Fruit fly (Drosophila melanogaster) whole organism, embryonic: ENCODE results near the gene cup.
A peak's percentile ranks its signal among the peaks of the same experiment; 100 is the strongest.

Source experiments
- B-H1 ChIP-seq: fragments of 200-800 bp; sonication (Bioruptor generic); IDR thresholded peaks from 3 replicates; pipeline ENCODE4 v1.3.6; 2022; ENCODE audit warnings: missing biosample characterization, missing genetic modification characterization
- Bgb ChIP-seq: fragments of 200-800 bp; sonication (Bioruptor generic); IDR thresholded peaks from 2 replicates; pipeline ENCODE4 v1.3.6; 2022; ENCODE audit warnings: missing biosample characterization, missing genetic modification characterization; ENCODE audit not compliant: partially characterized antibody
- CG11696 ChIP-seq: fragments of 200-800 bp; sonication (Bioruptor generic); IDR thresholded peaks from 2 replicates; pipeline ENCODE4 v1.3.6; 2022; ENCODE audit warnings: missing biosample characterization, missing genetic modification characterization
- CG12219 ChIP-seq: fragments of 200-800 bp; sonication (Bioruptor generic); optimal IDR thresholded peaks from 3 replicates; lab custom pipeline; 2018; ENCODE audit warnings: missing biosample characterization, mild to moderate bottlenecking, missing genetic modification characterization
- CG12299 ChIP-seq: fragments of 200-800 bp; sonication (Bioruptor generic); optimal IDR thresholded peaks from 2 replicates; lab custom pipeline; 2018; ENCODE audit warnings: missing biosample characterization, mild to moderate bottlenecking, missing genetic modification characterization
- CG15479 ChIP-seq: fragments of 200-800 bp; sonication (Bioruptor generic); optimal IDR thresholded peaks from 3 replicates; lab custom pipeline; 2019; ENCODE audit warnings: missing biosample characterization, mild to moderate bottlenecking, missing genetic modification characterization, moderate library complexity
- CG1603 ChIP-seq: fragments of 200-800 bp; sonication (Bioruptor generic); optimal IDR thresholded peaks from 2 replicates; lab custom pipeline; 2019; ENCODE audit warnings: missing biosample characterization, mild to moderate bottlenecking, missing genetic modification characterization, moderate library complexity
- CG2129 ChIP-seq: fragments of 200-800 bp; sonication (Bioruptor generic); IDR thresholded peaks from 2 replicates; pipeline ENCODE4 v1.3.6; 2022; ENCODE audit warnings: missing biosample characterization, missing genetic modification characterization; ENCODE audit not compliant: partially characterized antibody
- CG2678 ChIP-seq: fragments of 200-800 bp; sonication (Bioruptor generic); optimal IDR thresholded peaks from 3 replicates; lab custom pipeline; 2019; ENCODE audit warnings: missing biosample characterization, mild to moderate bottlenecking, missing genetic modification characterization, moderate library complexity
- CG30403 ChIP-seq: fragments of 200-800 bp; sonication (Bioruptor generic); optimal IDR thresholded peaks from 3 replicates; lab custom pipeline; 2016; ENCODE audit warnings: missing biosample characterization, missing genetic modification characterization
- CG3065 ChIP-seq: fragments of 200-800 bp; sonication (Bioruptor generic); optimal IDR thresholded peaks from 2 replicates; lab custom pipeline; 2016; ENCODE audit warnings: missing biosample characterization, missing genetic modification characterization
- CG31388 ChIP-seq: fragments of 200-800 bp; sonication (Bioruptor generic); optimal IDR thresholded peaks from 2 replicates; lab custom pipeline; 2016; ENCODE audit warnings: missing biosample characterization, missing genetic modification characterization
- CG32772 ChIP-seq: fragments of 200-800 bp; sonication (Bioruptor generic); IDR thresholded peaks from 2 replicates; pipeline ENCODE4 v1.3.6; 2022; ENCODE audit warnings: missing biosample characterization, missing genetic modification characterization
- CG33557 ChIP-seq: fragments of 200-800 bp; sonication (Bioruptor generic); optimal IDR thresholded peaks from 2 replicates; lab custom pipeline; 2019; ENCODE audit warnings: missing biosample characterization, mild to moderate bottlenecking, missing genetic modification characterization, moderate library complexity
- CG3838 ChIP-seq: fragments of 200-800 bp; sonication (Bioruptor generic); optimal IDR thresholded peaks from 3 replicates; lab custom pipeline; 2016; ENCODE audit warnings: missing biosample characterization, missing genetic modification characterization
- CG3847 ChIP-seq: fragments of 200-800 bp; sonication (Bioruptor generic); IDR thresholded peaks from 2 replicates; pipeline ENCODE4 v1.3.6; 2022; ENCODE audit warnings: missing biosample characterization, missing genetic modification characterization
- CG43689 ChIP-seq: fragments of 200-800 bp; sonication (Bioruptor generic); IDR thresholded peaks from 2 replicates; pipeline ENCODE4 v1.3.6; 2022; ENCODE audit warnings: missing biosample characterization, missing genetic modification characterization
- CG4617 ChIP-seq: fragments of 200-800 bp; sonication (Bioruptor generic); optimal IDR thresholded peaks from 3 replicates; lab custom pipeline; 2016; ENCODE audit warnings: missing biosample characterization, missing genetic modification characterization, borderline replicate concordance
- CG7987 ChIP-seq: fragments of 200-800 bp; sonication (Bioruptor generic); optimal IDR thresholded peaks from 2 replicates; lab custom pipeline; 2018; ENCODE audit warnings: missing biosample characterization, mild to moderate bottlenecking, missing genetic modification characterization, moderate library complexity
- CG8089 ChIP-seq: fragments of 200-800 bp; sonication (Bioruptor generic); optimal IDR thresholded peaks from 3 replicates; lab custom pipeline; 2016; ENCODE audit warnings: missing biosample characterization, missing genetic modification characterization
- CG8478 ChIP-seq: fragments of >200 bp; optimal IDR thresholded peaks from 2 replicates; lab custom pipeline; 2018
- CG8944 ChIP-seq: fragments of 200-800 bp; sonication (Bioruptor generic); optimal IDR thresholded peaks from 3 replicates; lab custom pipeline; 2016; ENCODE audit warnings: missing biosample characterization, missing genetic modification characterization
- Chrac-16 ChIP-seq: fragments of 200-800 bp; sonication (Bioruptor generic); optimal IDR thresholded peaks from 3 replicates; lab custom pipeline; 2016; ENCODE audit warnings: missing biosample characterization, missing genetic modification characterization
- Dll ChIP-seq: fragments of 200-800 bp; sonication (Bioruptor generic); IDR thresholded peaks from 4 replicates; pipeline ENCODE4 v1.3.6; 2022; ENCODE audit warnings: missing biosample characterization, missing genetic modification characterization; ENCODE audit not compliant: partially characterized antibody
- Doc3 ChIP-seq: fragments of 200-800 bp; sonication (Bioruptor generic); IDR thresholded peaks from 3 replicates; pipeline ENCODE4 v1.3.6; 2022; ENCODE audit warnings: missing biosample characterization, missing genetic modification characterization; ENCODE audit not compliant: partially characterized antibody
- Gug ChIP-seq: fragments of 200-800 bp; sonication (Bioruptor generic); IDR thresholded peaks from 4 replicates; pipeline ENCODE4 v1.3.6; 2022; ENCODE audit warnings: missing biosample characterization, missing genetic modification characterization
- Hmx ChIP-seq: fragments of 200-800 bp; sonication (Bioruptor generic); optimal IDR thresholded peaks from 2 replicates; lab custom pipeline; 2016; ENCODE audit warnings: missing biosample characterization, missing genetic modification characterization
- Lhr ChIP-seq: fragments of 200-800 bp; sonication (Bioruptor generic); optimal IDR thresholded peaks from 3 replicates; lab custom pipeline; 2017; ENCODE audit warnings: mild to moderate bottlenecking, missing biosample characterization, missing genetic modification reagents, missing genetic modification characterization
- Mes4 ChIP-seq: fragments of 200-800 bp; sonication (Bioruptor generic); optimal IDR thresholded peaks from 2 replicates; lab custom pipeline; 2016; ENCODE audit warnings: missing biosample characterization, missing genetic modification characterization
- Stat92E ChIP-seq, 3 experiments: fragments of >200 bp in 2 of 3; fragments of 200-800 bp in 1 of 3; sonication (Bioruptor generic) in 1 of 3; optimal IDR thresholded peaks; 2 replicates each; lab custom pipeline; 2017 to 2019; ENCODE audit warnings: missing biosample characterization in 3 of 3, missing genetic modification characterization in 3 of 3, mild to moderate bottlenecking in 1 of 3, moderate library complexity in 1 of 3
- bcd ChIP-seq: fragments of 200-800 bp; sonication (Bioruptor generic); optimal IDR thresholded peaks from 2 replicates; lab custom pipeline; 2017; ENCODE audit warnings: missing biosample characterization, mild to moderate bottlenecking, missing genetic modification characterization
- corto ChIP-seq: fragments of 200-800 bp; sonication (Bioruptor generic); optimal IDR thresholded peaks from 2 replicates; lab custom pipeline; 2016; ENCODE audit warnings: missing biosample characterization, mild to moderate bottlenecking, missing genetic modification characterization, moderate library complexity
- dan ChIP-seq: fragments of 200-800 bp; sonication (Bioruptor generic); IDR thresholded peaks from 2 replicates; pipeline ENCODE4 v1.3.6; 2022; ENCODE audit warnings: missing biosample characterization, missing genetic modification characterization
- danr ChIP-seq: fragments of 200-800 bp; sonication (Bioruptor generic); IDR thresholded peaks from 2 replicates; pipeline ENCODE4 v1.3.6; 2022; ENCODE audit warnings: missing biosample characterization, missing genetic modification characterization
- fd96Cb ChIP-seq: fragments of 200-800 bp; sonication (Bioruptor generic); optimal IDR thresholded peaks from 2 replicates; lab custom pipeline; 2018; ENCODE audit warnings: missing biosample characterization, mild to moderate bottlenecking, missing genetic modification characterization, moderate library complexity
- fu2 ChIP-seq: fragments of 200-800 bp; sonication (Bioruptor generic); optimal IDR thresholded peaks from 2 replicates; lab custom pipeline; 2016; ENCODE audit warnings: missing biosample characterization, missing genetic modification characterization
- gcm ChIP-seq: fragments of 200-800 bp; sonication (Bioruptor generic); optimal IDR thresholded peaks from 2 replicates; lab custom pipeline; 2019; ENCODE audit warnings: missing biosample characterization, mild to moderate bottlenecking, missing genetic modification characterization, moderate library complexity
- ind ChIP-seq: fragments of 200-800 bp; sonication (Bioruptor generic); optimal IDR thresholded peaks from 3 replicates; lab custom pipeline; 2016; ENCODE audit warnings: missing biosample characterization, missing genetic modification characterization
- lilli ChIP-seq: fragments of 200-800 bp; sonication (Bioruptor generic); optimal IDR thresholded peaks from 3 replicates; lab custom pipeline; 2016; ENCODE audit warnings: missing biosample characterization, missing genetic modification characterization
- lola ChIP-seq, 3 experiments: fragments of >200 bp in 2 of 3; fragments of 200-800 bp in 1 of 3; sonication (Bioruptor generic) in 1 of 3; optimal IDR thresholded peaks; 2 replicates each; lab custom pipeline; 2017 to 2019; ENCODE audit warnings: missing biosample characterization in 3 of 3, missing genetic modification characterization in 3 of 3, mild to moderate bottlenecking in 1 of 3, moderate library complexity in 1 of 3
- pho ChIP-seq: fragments of 200-800 bp; sonication (Bioruptor generic); optimal IDR thresholded peaks from 2 replicates; lab custom pipeline; 2016; ENCODE audit warnings: missing biosample characterization, missing genetic modification characterization
- prd ChIP-seq, 3 experiments: fragments of >200 bp in 2 of 3; fragments of 200-800 bp in 1 of 3; sonication (Bioruptor generic) in 1 of 3; optimal IDR thresholded peaks in 2 of 3; IDR thresholded peaks in 1 of 3; 2 replicates in 2 of 3; 3 replicates in 1 of 3; pipeline versions ENCODE4 v1.3.6 to Lab custom; 2017 to 2022; ENCODE audit warnings: missing biosample characterization in 1 of 3, missing genetic modification characterization in 1 of 3
- pzg ChIP-seq: fragments of 200-800 bp; sonication (Bioruptor generic); optimal IDR thresholded peaks from 3 replicates; lab custom pipeline; 2018; ENCODE audit warnings: missing biosample characterization, mild to moderate bottlenecking, missing genetic modification characterization, moderate library complexity
- seq ChIP-seq: fragments of 200-800 bp; sonication (Bioruptor generic); IDR thresholded peaks from 2 replicates; pipeline ENCODE4 v1.3.6; 2022; ENCODE audit warnings: missing biosample characterization, missing genetic modification characterization
- twi ChIP-seq: fragments of 200-800 bp; optimal IDR thresholded peaks from 2 replicates; lab custom pipeline; 2019; ENCODE audit warnings: missing biosample characterization, mild to moderate bottlenecking, missing genetic modification characterization, moderate library complexity
- yki ChIP-seq: fragments of >200 bp; optimal IDR thresholded peaks from 3 replicates; lab custom pipeline; 2018
- zen2 ChIP-seq: fragments of 200-800 bp; sonication (Bioruptor generic); IDR thresholded peaks from 3 replicates; pipeline ENCODE4 v1.3.6; 2022; ENCODE audit warnings: missing biosample characterization, missing genetic modification characterization; ENCODE audit not compliant: partially characterized antibody
- zf30C ChIP-seq: fragments of 200-800 bp; sonication (Bioruptor generic); optimal IDR thresholded peaks from 3 replicates; lab custom pipeline; 2018; ENCODE audit warnings: missing biosample characterization, mild to moderate bottlenecking, missing genetic modification characterization

The cup gene

dm6 chr2L:6673211-6674012 is 9.9 kb downstream of the cup start, which contains the start of gene Spn27A (continued):
- TF ChIP-seq ind (GFP tag; lab: Kevin White, UChicago) (peak; percentile 29), CG2129 (no peak), lilli (peak; percentile 71), CG12219 (no peak), Chrac-16 (GFP tag; lab: Kevin White, UChicago) (peak; percentile 34), Stat92E (GFP tag; optimal IDR thresholded peaks at IDR 0.05; lab: Kevin White, UChicago) (peak in 1 of 3 experiments; percentile 24), Dll (GFP tag; lab: Robert Waterston, UW) (0 out of 4 replicates have a peak, but pooled peaks have one; percentile 28), Gug (GFP tag; lab: Robert Waterston, UW) (0 out of 4 replicates have a peak, but pooled peaks have one; percentile 9), CG43689 (GFP tag; lab: Robert Waterston, UW) (no peak), CG12299 (tag; lab: Kevin White, UChicago) (peak; percentile 52), gcm (GFP tag; lab: Kevin White, UChicago) (peak; percentile 83), bcd (GFP tag; lab: Kevin White, UChicago) (no peak), Hmx (GFP tag; lab: Kevin White, UChicago) (no peak), Bgb (GFP tag; lab: Robert Waterston, UW) (peak; percentile 30; the same call in 1 of the 2 replicates), CG1603 (tag; lab: Kevin White, UChicago) (peak; percentile 68), dan (GFP tag; lab: Robert Waterston, UW) (no peak), CG32772 (peak; percentile 39; the same call in 1 of the 2 replicates), CG3065 (GFP tag; lab: Kevin White, UChicago) (no peak), lola (GFP tag; optimal IDR thresholded peaks at IDR 0.05; lab: Kevin White, UChicago) (peak in 1 of 3 experiments; percentile 59), yki (no peak), CG4617 (GFP tag; lab: Kevin White, UChicago) (peak; percentile 11), CG31388 (no peak), Mes4 (peak; percentile 27), corto (GFP tag; lab: Kevin White, UChicago) (no peak), CG8089 (GFP tag; lab: Kevin White, UChicago) (peak; percentile 40), twi (tag; lab: Kevin White, UChicago) (peak; percentile 42), CG8478 (lab: Kevin White, UChicago) (no peak), pzg (peak; percentile 75), prd (optimal IDR thresholded peaks at IDR 0.05; lab: Kevin White, UChicago) (no peak), prd (GFP tag; IDR thresholded peaks at IDR 0.05; lab: Robert Waterston, UW) (peak; percentile 54; the same call in 2 of the 3 replicates), B-H1 (GFP tag; lab: Robert Waterston, UW) (0 out of 3 replicates have a peak, but pooled peaks have one; percentile 32), CG2678 (tag; lab: Kevin White, UChicago) (peak; percentile 74), CG15479 (GFP tag; lab: Kevin White, UChicago) (no peak), danr (no peak), CG3847 (peak; percentile 41), fd96Cb (peak; percentile 59), CG33557 (peak; percentile 29), CG11696 (GFP tag; lab: Robert Waterston, UW) (no peak), Doc3 (GFP tag; lab: Robert Waterston, UW) (no peak), CG30403 (GFP tag; lab: Kevin White, UChicago) (peak; percentile 66), CG3838 (no peak), Lhr (GFP tag; lab: Kevin White, UChicago) (peak; percentile 54), seq (GFP tag; lab: Robert Waterston, UW) (peak; percentile 26; the same call in 1 of the 2 replicates), CG8944 (GFP tag; lab: Kevin White, UChicago) (peak; percentile 0), pho (peak; percentile 51), CG7987 (GFP tag; lab: Kevin White, UChicago) (no peak), zf30C (peak; percentile 6), zen2 (GFP tag; lab: Robert Waterston, UW) (peak; percentile 6; the same call in 1 of the 3 replicates), fu2 (no peak)
